Worm (Caenorhabditis elegans): ENCODE results near the gene exos-7.
"Not testable (repeated sequence)": the region's sequence is repeated elsewhere in the genome, so short reads cannot be mapped to it uniquely, and the experiment has no call there.

- peak; percentile 69; the same call in 1 of the 2 replicates for TF ChIP-seq flt-1 (GFP tag; IDR thresholded peaks at IDR 0.05)
- 0 out of 2 replicates have a peak, but pooled peaks have one; percentile 34 for TF ChIP-seq klf-2 (GFP tag; conservative IDR thresholded peaks at IDR 0.05)
- not testable (repeated sequence) for TF ChIP-seq ztf-29 (GFP tag; IDR thresholded peaks at IDR 0.05); T22C8.4 (GFP tag; IDR thresholded peaks at IDR 0.05); tab-1 (GFP tag; IDR thresholded peaks at IDR 0.05); cog-1 (tag; optimal IDR thresholded peaks at IDR 0.05); med-1 (GFP tag; optimal IDR thresholded peaks at IDR 0.05; ENCODE audit: insufficient read depth)
- TF ChIP-seq ztf-23 (GFP tag; IDR thresholded peaks at IDR 0.05) = peak; percentile 76
Observed at ce11 chrV:20839307-20839909, 743 bp downstream of the exos-7 start.
